Worm (Caenorhabditis elegans): Measurements from ENCODE around the gene grd-5.

grd-5 gene

ce11 chrV:8632788-8633187 is 14.0 kb downstream of the grd-5 start:
- TF ChIP-seq cog-1 (tag; optimal IDR thresholded peaks at IDR 0.05) (no peak), tab-1 (GFP tag; IDR thresholded peaks at IDR 0.05) (no peak), ref-1 (GFP tag; conservative IDR thresholded peaks at IDR 0.05) (no peak), klf-2 (GFP tag; conservative IDR thresholded peaks at IDR 0.05) (no peak), flt-1 (GFP tag; IDR thresholded peaks at IDR 0.05) (no peak), med-1 (GFP tag; optimal IDR thresholded peaks at IDR 0.05; ENCODE audit: insufficient read depth) (no peak), ztf-23 (GFP tag; IDR thresholded peaks at IDR 0.05) (no peak), ztf-29 (GFP tag; IDR thresholded peaks at IDR 0.05) (no peak), T22C8.4 (GFP tag; IDR thresholded peaks at IDR 0.05) (no peak)

ce11 chrV:8635575-8635974 is 16.7 kb downstream of the grd-5 start, which contains the start of gene oac-29:
Gene oac-29 (minus strand): TSS chrV:8635675.
- TF ChIP-seq T22C8.4 (GFP tag; IDR thresholded peaks at IDR 0.05) = no peak

- TF ChIP-seq cog-1 (tag; optimal IDR thresholded peaks at IDR 0.05) = no peak
- no peak for TF ChIP-seq ref-1 (GFP tag; conservative IDR thresholded peaks at IDR 0.05)
- no peak for TF ChIP-seq T22C8.4 (GFP tag; IDR thresholded peaks at IDR 0.05)
- no peak for TF ChIP-seq tab-1 (GFP tag; IDR thresholded peaks at IDR 0.05)
- TF ChIP-seq ztf-23 (GFP tag; IDR thresholded peaks at IDR 0.05) = no peak
- no peak for TF ChIP-seq klf-2 (GFP tag; conservative IDR thresholded peaks at IDR 0.05)
- no peak for TF ChIP-seq flt-1 (GFP tag; IDR thresholded peaks at IDR 0.05)
- no peak for TF ChIP-seq ztf-29 (GFP tag; IDR thresholded peaks at IDR 0.05)
- TF ChIP-seq med-1 (GFP tag; optimal IDR thresholded peaks at IDR 0.05; ENCODE audit: insufficient read depth) = no peak
These were observed 18.1 kb downstream of the grd-5 start, which contains the start of gene grl-12 for ce11 chrV:8636907-8637306. Gene grl-12 (minus strand): TSS chrV:8637007.

ce11 chrV:8637666-8638271 is 18.9 kb downstream of the grd-5 start, which contains the start of the genes F28A12.10 and acd-4:
Gene F28A12.10 (minus strand): TSS chrV:8637766.
Gene acd-4 (plus strand): TSS chrV:8638221.
- no peak for TF ChIP-seq ref-1 (GFP tag; conservative IDR thresholded peaks at IDR 0.05)
- TF ChIP-seq ztf-29 (GFP tag; IDR thresholded peaks at IDR 0.05) = no peak
- no peak for TF ChIP-seq klf-2 (GFP tag; conservative IDR thresholded peaks at IDR 0.05)
- TF ChIP-seq med-1 (GFP tag; optimal IDR thresholded peaks at IDR 0.05; ENCODE audit: insufficient read depth) = no peak
- no peak for TF ChIP-seq ztf-23 (GFP tag; IDR thresholded peaks at IDR 0.05)
- TF ChIP-seq tab-1 (GFP tag; IDR thresholded peaks at IDR 0.05) = no peak
- TF ChIP-seq flt-1 (GFP tag; IDR thresholded peaks at IDR 0.05) = no peak
- TF ChIP-seq T22C8.4 (GFP tag; IDR thresholded peaks at IDR 0.05) = no peak
- TF ChIP-seq cog-1 (tag; optimal IDR thresholded peaks at IDR 0.05) = no peak

ce11 chrV:8641266-8641665 is 22.4 kb downstream of the grd-5 start, which contains the start of gene F28A12.3:
Gene F28A12.3 (minus strand): TSS chrV:8641366.
- no peak for TF ChIP-seq ztf-29 (GFP tag; IDR thresholded peaks at IDR 0.05)
- TF ChIP-seq T22C8.4 (GFP tag; IDR thresholded peaks at IDR 0.05) = no peak
- TF ChIP-seq flt-1 (GFP tag; IDR thresholded peaks at IDR 0.05) = no peak
- no peak for TF ChIP-seq ztf-23 (GFP tag; IDR thresholded peaks at IDR 0.05)
- TF ChIP-seq tab-1 (GFP tag; IDR thresholded peaks at IDR 0.05) = no peak
- no peak for TF ChIP-seq med-1 (GFP tag; optimal IDR thresholded peaks at IDR 0.05; ENCODE audit: insufficient read depth)
- TF ChIP-seq cog-1 (tag; optimal IDR thresholded peaks at IDR 0.05) = no peak
- TF ChIP-seq klf-2 (GFP tag; conservative IDR thresholded peaks at IDR 0.05) = no peak
- no peak for TF ChIP-seq ref-1 (GFP tag; conservative IDR thresholded peaks at IDR 0.05)

ce11 chrV:8643093-8643492 is 24.3 kb downstream of the grd-5 start, which contains the start of gene asp-13:
Gene asp-13 (minus strand): TSS chrV:8643193.
- TF ChIP-seq ref-1 (GFP tag; conservative IDR thresholded peaks at IDR 0.05) (no peak), tab-1 (GFP tag; IDR thresholded peaks at IDR 0.05) (no peak), cog-1 (tag; optimal IDR thresholded peaks at IDR 0.05) (no peak), T22C8.4 (GFP tag; IDR thresholded peaks at IDR 0.05) (no peak), ztf-23 (GFP tag; IDR thresholded peaks at IDR 0.05) (no peak), med-1 (GFP tag; optimal IDR thresholded peaks at IDR 0.05; ENCODE audit: insufficient read depth) (no peak), ztf-29 (GFP tag; IDR thresholded peaks at IDR 0.05) (no peak), flt-1 (GFP tag; IDR thresholded peaks at IDR 0.05) (no peak), klf-2 (GFP tag; conservative IDR thresholded peaks at IDR 0.05) (no peak)

- TF ChIP-seq tab-1 (GFP tag; IDR thresholded peaks at IDR 0.05) (no peak), ztf-29 (GFP tag; IDR thresholded peaks at IDR 0.05) (no peak), T22C8.4 (GFP tag; IDR thresholded peaks at IDR 0.05) (no peak), cog-1 (tag; optimal IDR thresholded peaks at IDR 0.05) (no peak), klf-2 (GFP tag; conservative IDR thresholded peaks at IDR 0.05) (no peak), ref-1 (GFP tag; conservative IDR thresholded peaks at IDR 0.05) (no peak)
These were observed 29.4 kb downstream of the grd-5 start for ce11 chrV:8648251-8648650.

ce11 chrV:8650365-8650764 is 31.5 kb downstream of the grd-5 start:
- TF ChIP-seq tab-1 (GFP tag; IDR thresholded peaks at IDR 0.05) (no peak), klf-2 (GFP tag; conservative IDR thresholded peaks at IDR 0.05) (no peak), flt-1 (GFP tag; IDR thresholded peaks at IDR 0.05) (no peak), ztf-23 (GFP tag; IDR thresholded peaks at IDR 0.05) (no peak), med-1 (GFP tag; optimal IDR thresholded peaks at IDR 0.05; ENCODE audit: insufficient read depth) (no peak), ztf-29 (GFP tag; IDR thresholded peaks at IDR 0.05) (no peak), T22C8.4 (GFP tag; IDR thresholded peaks at IDR 0.05) (no peak), ref-1 (GFP tag; conservative IDR thresholded peaks at IDR 0.05) (no peak), cog-1 (tag; optimal IDR thresholded peaks at IDR 0.05) (no peak)

ce11 chrV:8651007-8651711 is 32.3 kb downstream of the grd-5 start:
- TF ChIP-seq T22C8.4 (GFP tag; IDR thresholded peaks at IDR 0.05) (no peak), ztf-23 (GFP tag; IDR thresholded peaks at IDR 0.05) (no peak), flt-1 (GFP tag; IDR thresholded peaks at IDR 0.05) (no peak), ref-1 (GFP tag; conservative IDR thresholded peaks at IDR 0.05) (no peak), cog-1 (tag; optimal IDR thresholded peaks at IDR 0.05) (no peak), tab-1 (GFP tag; IDR thresholded peaks at IDR 0.05) (no peak), ztf-29 (GFP tag; IDR thresholded peaks at IDR 0.05) (no peak), med-1 (GFP tag; optimal IDR thresholded peaks at IDR 0.05; ENCODE audit: insufficient read depth) (no peak), klf-2 (GFP tag; conservative IDR thresholded peaks at IDR 0.05) (no peak)
